Worm (Caenorhabditis elegans) whole organism, midembryonic: ENCODE results near the gene fbxc-20.

ENCODE experiments used
- T22C8.4 ChIP-seq: fragments of 200-800 bp; sonication (Bioruptor generic); IDR thresholded peaks from 2 replicates; pipeline ENCODE4 v1.3.6; 2022; ENCODE audit warnings: missing genetic modification characterization, missing compliant biosample characterization
- cog-1 ChIP-seq: sonication (generic microtip); optimal IDR thresholded peaks from 2 replicates; lab custom pipeline; 2016; ENCODE audit warnings: missing genetic modification characterization, missing compliant biosample characterization
- flt-1 ChIP-seq: fragments of 200-800 bp; sonication (Bioruptor generic); IDR thresholded peaks from 2 replicates; pipeline ENCODE4 v1.3.6; 2022; ENCODE audit warnings: missing genetic modification characterization, missing compliant biosample characterization

- TF ChIP-seq T22C8.4 (GFP tag; lab: Robert Waterston, UW) (no peak), flt-1 (GFP tag; lab: Robert Waterston, UW) (no peak), cog-1 (tag; lab: Kevin White, UChicago) (no peak)
Measured at ce11 chrII:2421185-2421584, 2.2 kb downstream of the fbxc-20 start.
